Fruit fly (Drosophila melanogaster): ENCODE results near the gene CG14408.

The CG14408 gene

DNA sequence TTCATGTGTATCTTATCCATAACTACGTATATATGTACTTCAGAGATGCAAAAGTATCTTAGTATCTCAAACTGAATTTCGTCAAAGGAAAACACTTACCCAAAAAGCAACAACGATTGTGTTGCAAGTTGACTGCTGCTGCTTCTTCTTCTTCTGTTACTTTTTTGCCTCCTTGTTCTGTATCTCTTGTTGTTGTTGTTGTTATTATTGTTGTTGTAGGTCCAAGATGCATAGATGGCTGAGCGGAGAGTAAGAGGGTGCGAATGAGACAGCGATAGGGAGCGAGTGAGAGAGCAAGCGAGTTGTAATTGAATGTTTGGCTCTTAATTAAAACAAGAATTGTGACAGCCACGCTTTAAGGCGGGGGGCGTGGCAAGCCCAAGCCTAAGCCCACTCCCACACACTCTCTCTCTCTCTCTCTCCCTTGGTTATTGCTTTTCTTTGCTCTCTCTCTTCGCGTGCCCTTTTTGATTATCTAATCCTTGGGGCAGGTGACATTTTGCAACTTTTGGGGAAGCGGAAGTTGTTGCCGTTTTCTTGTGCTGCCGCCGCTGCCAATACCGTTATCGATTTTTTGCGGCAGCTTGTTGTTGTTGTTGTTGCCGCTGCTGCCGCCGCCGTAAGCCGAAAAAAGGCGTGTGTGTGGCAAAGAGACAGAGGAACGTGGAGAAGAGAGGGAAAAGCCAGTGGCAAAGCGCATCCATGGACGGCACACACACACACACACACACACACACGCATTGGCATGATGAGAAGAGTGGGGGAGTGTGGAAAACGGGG lies 7.0 kb downstream of the CG14408 start:
- TF ChIP-seq ac (GFP tag; optimal IDR thresholded peaks at IDR 0.05) (no peak), Pdp1 (GFP tag; optimal IDR thresholded peaks at IDR 0.05) (peak in 1 of 2 experiments; percentile 32), CG16863 (GFP tag; optimal IDR thresholded peaks at IDR 0.05) (no peak), ab (GFP tag; optimal IDR thresholded peaks at IDR 0.05) (no peak), unpg (GFP tag; optimal IDR thresholded peaks at IDR 0.05) (no peak), so (GFP tag; IDR thresholded peaks at IDR 0.05) (0 out of 3 replicates have a peak, but pooled peaks have one; percentile 7), CG10959 (GFP tag; IDR thresholded peaks at IDR 0.05) (no peak), zen2 (GFP tag; IDR thresholded peaks at IDR 0.05; ENCODE audit: partially characterized antibody) (no peak), CG1832 (GFP tag; optimal IDR thresholded peaks at IDR 0.05) (peak; percentile 42), CG17385 (GFP tag; optimal IDR thresholded peaks at IDR 0.05) (peak; percentile 35), CG31441 (GFP tag; IDR thresholded peaks at IDR 0.05) (no peak), trh (GFP tag; optimal IDR thresholded peaks at IDR 0.05) (no peak), Trl (optimal IDR thresholded peaks at IDR 0.05) (peak; percentile 35 to 44), Trl (GFP tag; optimal IDR thresholded peaks at IDR 0.05) (no peak), Med (GFP tag) (peak; percentile 51), Ets65A (GFP tag) (peak; percentile 54), CG8478 (optimal IDR thresholded peaks at IDR 0.05) (no peak), onecut (GFP tag; IDR thresholded peaks at IDR 0.05) (peak; percentile 94), CG4360 (GFP tag; IDR thresholded peaks at IDR 0.05) (peak; percentile 94), cg (GFP tag; optimal IDR thresholded peaks at IDR 0.05) (peak; percentile 38), CG3065 (GFP tag; optimal IDR thresholded peaks at IDR 0.05) (peak; percentile 48), Awh (GFP tag; IDR thresholded peaks at IDR 0.05) (0 out of 2 replicates have a peak, but pooled peaks have one; percentile 23), row (GFP tag; IDR thresholded peaks at IDR 0.05) (no peak)

DNA sequence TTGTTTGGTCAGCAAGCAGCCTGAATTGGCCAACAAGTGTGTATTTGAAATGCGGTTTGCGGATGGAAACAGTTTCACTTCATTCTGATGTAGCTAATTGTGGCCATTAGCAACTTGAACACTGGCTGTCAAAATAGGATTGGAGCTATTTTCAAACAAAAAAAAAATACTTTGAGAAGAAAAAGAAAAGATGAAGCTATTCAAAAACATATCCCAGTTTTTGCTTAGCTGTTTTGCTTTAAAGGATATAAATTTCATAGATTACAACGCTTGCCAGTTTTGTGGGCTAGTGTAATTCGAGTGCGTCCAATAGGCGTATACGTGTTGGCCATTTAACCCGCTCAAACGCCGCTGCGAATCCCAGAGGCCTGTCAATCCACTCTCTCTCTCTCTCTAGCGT lies 19.6 kb downstream of the CG14408 start:
- TF ChIP-seq az2 (GFP tag; optimal IDR thresholded peaks at IDR 0.05) (peak; percentile 1), CG12744 (GFP tag; optimal IDR thresholded peaks at IDR 0.05) (no peak), HmgD (GFP tag; optimal IDR thresholded peaks at IDR 0.05) (no peak), zfh1 (GFP tag; IDR thresholded peaks at IDR 0.05) (0 out of 3 replicates have a peak, but pooled peaks have one; percentile 36), dysf (GFP tag; IDR thresholded peaks at IDR 0.05) (peak; percentile 27; the same call in 1 of the 3 replicates), esg (GFP tag; conservative IDR thresholded peaks at IDR 0.05) (peak; percentile 11; the same call in 1 of the 2 replicates), CG2202 (tag; optimal IDR thresholded peaks at IDR 0.05) (no peak), CG32532 (GFP tag; IDR thresholded peaks at IDR 0.05) (peak; percentile 18; the same call in 1 of the 2 replicates), ranshi (GFP tag; IDR thresholded peaks at IDR 0.05) (0 out of 2 replicates have a peak, but pooled peaks have one; percentile 20), Hr51 (GFP tag; optimal IDR thresholded peaks at IDR 0.05) (peak in 1 of 2 experiments; percentile 23), Drgx (GFP tag; IDR thresholded peaks at IDR 0.05) (peak; percentile 78), klu (GFP tag; IDR thresholded peaks at IDR 0.05) (no peak), Ada2b (GFP tag; IDR thresholded peaks at IDR 0.05) (0 out of 2 replicates have a peak, but pooled peaks have one; percentile 12), CG2678 (tag; optimal IDR thresholded peaks at IDR 0.05) (peak; percentile 24), CG17361 (GFP tag; IDR thresholded peaks at IDR 0.05) (no peak), CG11504 (tag; optimal IDR thresholded peaks at IDR 0.05) (peak; percentile 17), Sox102F (GFP tag; optimal IDR thresholded peaks at IDR 0.05) (peak; percentile 18), gem (tag; optimal IDR thresholded peaks at IDR 0.05) (peak; percentile 18), Oli (tag; optimal IDR thresholded peaks at IDR 0.05) (peak; percentile 4), Atf6 (GFP tag; IDR thresholded peaks at IDR 0.05) (0 out of 2 replicates have a peak, but pooled peaks have one; percentile 13), wdn (GFP tag; IDR thresholded peaks at IDR 0.05) (peak; percentile 12; the same call in 1 of the 2 replicates), ind (GFP tag; optimal IDR thresholded peaks at IDR 0.05) (peak; percentile 5), CG2116 (GFP tag; optimal IDR thresholded peaks at IDR 0.05) (no peak), tio (GFP tag; optimal IDR thresholded peaks at IDR 0.05) (peak; percentile 12), zfh2 (GFP tag; optimal IDR thresholded peaks at IDR 0.05) (peak; percentile 9), unpg (GFP tag; optimal IDR thresholded peaks at IDR 0.05) (peak; percentile 11), CG15073 (GFP tag; optimal IDR thresholded peaks at IDR 0.05) (no peak), slbo (GFP tag; IDR thresholded peaks at IDR 0.05) (peak; percentile 54), CG13624 (GFP tag; optimal IDR thresholded peaks at IDR 0.05) (no peak)

Data from whole organism, embryonic.